Fruit fly (Drosophila melanogaster) Kc167 (cell line): ENCODE measurements around the gene EMC5.

Experiments used
- Sin3A ChIP-seq: fragments of >200 bp; optimal IDR thresholded peaks from 2 replicates; lab custom pipeline; 2018; ENCODE audit warnings: missing external identifiers
- h ChIP-seq: fragments of >200 bp; optimal IDR thresholded peaks from 3 replicates; lab custom pipeline; 2018; ENCODE audit warnings: missing external identifiers
- psq ChIP-seq: fragments of >200 bp; optimal IDR thresholded peaks from 2 replicates; lab custom pipeline; 2017; ENCODE audit warnings: missing external identifiers
- ttk ChIP-seq: sonication (Bioruptor generic); optimal IDR thresholded peaks from 2 replicates; lab custom pipeline; 2017; ENCODE audit warnings: missing external identifiers

DNA sequence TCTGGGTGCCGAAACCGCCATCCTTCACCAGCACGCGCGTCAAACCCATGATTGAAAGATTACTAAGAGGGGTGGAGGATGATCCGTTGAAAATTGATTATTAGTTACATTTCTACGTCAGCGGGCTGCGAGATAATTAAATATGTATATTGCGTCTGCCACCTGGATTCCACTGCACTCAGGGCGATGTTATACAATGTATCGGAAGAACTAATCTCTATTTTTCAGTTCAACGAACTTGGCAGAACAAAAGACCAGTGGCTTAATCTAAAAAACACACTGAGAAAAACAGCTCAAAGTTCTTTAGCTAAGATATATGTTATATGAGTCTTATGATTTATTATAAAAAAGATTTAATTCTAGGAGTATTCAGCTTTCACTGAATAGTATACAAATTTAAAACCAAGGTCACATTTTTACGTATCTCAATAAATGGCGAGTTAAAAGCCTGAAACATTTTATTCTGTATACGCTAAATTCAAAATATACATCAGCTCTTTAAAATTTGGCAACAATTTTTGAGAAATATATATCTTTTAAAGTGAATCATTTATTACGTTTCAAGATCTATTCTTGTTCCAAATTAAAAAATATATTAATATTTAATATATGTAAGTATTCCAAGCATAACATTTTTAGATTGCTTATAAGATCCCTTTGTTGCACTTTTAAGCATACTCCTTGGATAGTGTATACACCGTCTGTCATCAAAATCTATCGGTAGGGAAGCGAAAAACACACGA is 33.8 kb upstream of the EMC5 start:
- TF ChIP-seq psq (lab: Kevin White, UChicago) (no peak), Sin3A (lab: Kevin White, UChicago) (no peak), h (no peak), ttk (lab: Kevin White, UChicago) (no peak)
